Worm (Caenorhabditis elegans): Measurements from ENCODE around the gene F11G11.5.
A peak's percentile ranks its signal among the peaks of the same experiment; 100 is the strongest.
"Not testable (repeated sequence)": the region's sequence is repeated elsewhere in the genome, so short reads cannot be mapped to it uniquely, and the experiment has no call there.

The F11G11.5 gene

ce11 chrII:4857086-4857485, 637 bp upstream of the F11G11.5 start (continued):
- TF ChIP-seq egl-27 (tag; optimal IDR thresholded peaks at IDR 0.05) (no peak), nhr-12 (tag; optimal IDR thresholded peaks at IDR 0.05) (no peak)

DNA sequence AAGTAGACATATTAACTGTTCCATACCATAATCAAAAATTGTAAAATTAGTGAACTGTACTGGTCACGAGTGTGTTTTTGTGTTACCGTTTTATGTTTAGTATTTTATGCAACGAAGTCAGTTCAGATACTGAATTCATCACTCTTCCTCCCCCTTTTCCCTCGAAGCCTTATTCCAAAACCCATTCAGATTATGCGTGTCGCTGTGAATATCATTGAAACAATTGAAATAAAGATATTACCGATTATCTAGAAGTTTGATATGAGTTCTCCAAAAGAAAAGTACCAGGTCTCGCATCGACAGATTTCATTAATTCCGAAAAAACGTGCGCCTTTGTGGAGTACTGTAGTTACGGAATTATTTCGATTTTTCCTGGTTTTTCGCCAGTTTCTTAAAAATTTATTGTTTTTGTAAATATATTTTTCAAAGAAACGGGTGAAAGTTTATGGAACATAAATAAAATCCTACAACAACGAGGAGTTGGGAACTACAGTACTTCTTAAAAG, 1.2 kb downstream of the F11G11.5 start:
- no peak for TF ChIP-seq pha-4 (tag; optimal IDR thresholded peaks at IDR 0.05)
- no peak for TF ChIP-seq egl-27 (tag; optimal IDR thresholded peaks at IDR 0.05)
- TF ChIP-seq ceh-16 (tag; optimal IDR thresholded peaks at IDR 0.05), result no peak
- no peak for TF ChIP-seq ztf-11 (tag; optimal IDR thresholded peaks at IDR 0.05)
- TF ChIP-seq lin-39 (tag; optimal IDR thresholded peaks at IDR 0.05), result no peak
- no peak for TF ChIP-seq nhr-77 (tag; optimal IDR thresholded peaks at IDR 0.05)
- TF ChIP-seq elt-2 (tag; optimal IDR thresholded peaks at IDR 0.05), result peak; percentile 4
- TF ChIP-seq nhr-76 (tag; optimal IDR thresholded peaks at IDR 0.05), result no peak
- no peak for TF ChIP-seq jun-1 (tag; optimal IDR thresholded peaks at IDR 0.05)
- TF ChIP-seq ama-1 (optimal IDR thresholded peaks at IDR 0.05), result peak; percentile 46
- TF ChIP-seq ztf-4 (tag; optimal IDR thresholded peaks at IDR 0.05), result no peak
- TF ChIP-seq lsy-12 (tag; optimal IDR thresholded peaks at IDR 0.05), result peak; percentile 12

- TF ChIP-seq elt-1 (tag; optimal IDR thresholded peaks at IDR 0.05); nhr-11 (tag; optimal IDR thresholded peaks at IDR 0.05); unc-62 (GFP tag; optimal IDR thresholded peaks at IDR 0.05): not testable (repeated sequence)
Observed at ce11 chrII:4860260-4860659, 2.5 kb downstream of the F11G11.5 start, which contains the start of the genes nspd-5 and F11G11.4. TSS of gene nspd-5 (minus strand) at chrII:4860360. TSS of gene F11G11.4 (plus strand) at chrII:4860594.

ce11 chrII:4863357-4863756, 5.6 kb downstream of the F11G11.5 start, which contains the start of the genes mpst-4 and F11G11.14:
TSS of gene mpst-4 (minus strand) at chrII:4863457.
TSS of gene F11G11.14 (plus strand) at chrII:4863681.
- TF ChIP-seq jun-1 (tag; optimal IDR thresholded peaks at IDR 0.05), result no peak
- no peak for TF ChIP-seq lin-15B (tag; optimal IDR thresholded peaks at IDR 0.05)
- no peak for TF ChIP-seq ZK546.5 (tag; optimal IDR thresholded peaks at IDR 0.05)
- no peak for TF ChIP-seq tbx-2 (tag; optimal IDR thresholded peaks at IDR 0.05)
- TF ChIP-seq mdl-1 (tag; optimal IDR thresholded peaks at IDR 0.05), result no peak
- TF ChIP-seq unc-39 (tag; optimal IDR thresholded peaks at IDR 0.05), result no peak
- no peak for TF ChIP-seq nhr-25 (tag; optimal IDR thresholded peaks at IDR 0.05)
- TF ChIP-seq fkh-2 (tag; optimal IDR thresholded peaks at IDR 0.05), result no peak
- TF ChIP-seq egl-5 (tag; optimal IDR thresholded peaks at IDR 0.05), result no peak
- TF ChIP-seq zag-1 (tag; optimal IDR thresholded peaks at IDR 0.05), result no peak
- TF ChIP-seq R02D3.7 (tag; optimal IDR thresholded peaks at IDR 0.05), result no peak
- no peak for TF ChIP-seq ztf-4 (tag; optimal IDR thresholded peaks at IDR 0.05)
- TF ChIP-seq nhr-67 (tag; optimal IDR thresholded peaks at IDR 0.05), result no peak
- TF ChIP-seq nhr-77 (tag; optimal IDR thresholded peaks at IDR 0.05), result no peak
- TF ChIP-seq lin-39 (tag; optimal IDR thresholded peaks at IDR 0.05), result no peak
- TF ChIP-seq nhr-28 (tag; optimal IDR thresholded peaks at IDR 0.05), result no peak

- TF ChIP-seq elt-1 (tag; optimal IDR thresholded peaks at IDR 0.05) (no peak), nhr-11 (tag; optimal IDR thresholded peaks at IDR 0.05) (no peak), elt-3 (tag; optimal IDR thresholded peaks at IDR 0.05) (peak in 1 of 3 experiments; percentile 73), ztf-4 (tag; optimal IDR thresholded peaks at IDR 0.05) (no peak), ceh-28 (tag; optimal IDR thresholded peaks at IDR 0.05) (no peak), nhr-28 (tag; optimal IDR thresholded peaks at IDR 0.05) (no peak), nfya-1 (tag; optimal IDR thresholded peaks at IDR 0.05; ENCODE audit: insufficient read depth) (peak; percentile 25), daf-12 (tag; optimal IDR thresholded peaks at IDR 0.05) (no peak), lin-39 (tag; optimal IDR thresholded peaks at IDR 0.05) (no peak), nhr-76 (tag; optimal IDR thresholded peaks at IDR 0.05) (no peak), nhr-67 (tag; optimal IDR thresholded peaks at IDR 0.05) (no peak), fkh-2 (tag; optimal IDR thresholded peaks at IDR 0.05) (no peak), ceh-82 (tag; optimal IDR thresholded peaks at IDR 0.05) (no peak), ama-1 (optimal IDR thresholded peaks at IDR 0.05) (peak; percentile 91), skn-1 (tag; optimal IDR thresholded peaks at IDR 0.05) (no peak), aly-2 (tag; optimal IDR thresholded peaks at IDR 0.05) (no peak), nhr-43 (tag; optimal IDR thresholded peaks at IDR 0.05; ENCODE audit: poor library complexity, severe bottlenecking) (peak; percentile 74), R02D3.7 (tag; optimal IDR thresholded peaks at IDR 0.05) (peak; percentile 28), elt-2 (tag; optimal IDR thresholded peaks at IDR 0.05) (no peak), nhr-23 (tag; optimal IDR thresholded peaks at IDR 0.05) (peak; percentile 64), fos-1 (tag; optimal IDR thresholded peaks at IDR 0.05) (no peak), mml-1 (tag; optimal IDR thresholded peaks at IDR 0.05) (no peak), mdl-1 (tag; optimal IDR thresholded peaks at IDR 0.05) (no peak), nhr-25 (tag; optimal IDR thresholded peaks at IDR 0.05) (peak; percentile 78), unc-62 (GFP tag; optimal IDR thresholded peaks at IDR 0.05) (peak; percentile 50), tbx-2 (tag; optimal IDR thresholded peaks at IDR 0.05) (no peak), pha-4 (tag; optimal IDR thresholded peaks at IDR 0.05) (no peak), nhr-77 (tag; optimal IDR thresholded peaks at IDR 0.05) (peak; percentile 16), jun-1 (tag; optimal IDR thresholded peaks at IDR 0.05) (no peak), nhr-12 (tag; optimal IDR thresholded peaks at IDR 0.05) (no peak), unc-39 (tag; optimal IDR thresholded peaks at IDR 0.05) (no peak), egl-27 (tag; optimal IDR thresholded peaks at IDR 0.05) (no peak), fkh-10 (GFP tag; optimal IDR thresholded peaks at IDR 0.05) (no peak), eor-1 (tag; optimal IDR thresholded peaks at IDR 0.05) (no peak), pqm-1 (tag; optimal IDR thresholded peaks at IDR 0.05) (no peak)
Observed at ce11 chrII:4866045-4866444, 8.3 kb downstream of the F11G11.5 start.
